Fruit fly (Drosophila melanogaster) whole organism, embryonic: ENCODE results near the gene CG5180.

Source experiments
- ATbp ChIP-seq: fragments of 200-800 bp; sonication (Bioruptor generic); optimal IDR thresholded peaks from 2 replicates; lab custom pipeline; 2017; ENCODE audit warnings: missing biosample characterization, mild to moderate bottlenecking, missing genetic modification characterization, missing genetic modification reagents
- Bdp1 ChIP-seq: fragments of 200-800 bp; sonication (Bioruptor generic); optimal IDR thresholded peaks from 3 replicates; lab custom pipeline; 2016; ENCODE audit warnings: missing biosample characterization, missing genetic modification characterization
- Bgb ChIP-seq: fragments of 200-800 bp; sonication (Bioruptor generic); IDR thresholded peaks from 2 replicates; pipeline ENCODE4 v1.3.6; 2022; ENCODE audit warnings: missing biosample characterization, missing genetic modification characterization; ENCODE audit not compliant: partially characterized antibody
- C15 ChIP-seq: fragments of 200-800 bp; sonication (Bioruptor generic); IDR thresholded peaks from 3 replicates; pipeline ENCODE4 v1.3.6; 2022; ENCODE audit warnings: missing biosample characterization, missing genetic modification characterization
- CG10274 ChIP-seq: fragments of 200-800 bp; sonication (Bioruptor generic); optimal IDR thresholded peaks from 3 replicates; lab custom pipeline; 2017; ENCODE audit warnings: missing biosample characterization, mild to moderate bottlenecking, missing genetic modification characterization
- CG11085 ChIP-seq: fragments of 200-800 bp; sonication (Bioruptor generic); IDR thresholded peaks from 2 replicates; pipeline ENCODE4 v1.3.6; 2022; ENCODE audit warnings: missing biosample characterization, missing genetic modification characterization
- CG12155 ChIP-seq: fragments of 200-800 bp; sonication (Bioruptor generic); optimal IDR thresholded peaks from 3 replicates; lab custom pipeline; 2016; ENCODE audit warnings: missing biosample characterization, missing genetic modification characterization
- CG12659 ChIP-seq: fragments of 200-800 bp; sonication (Bioruptor generic); optimal IDR thresholded peaks from 3 replicates; lab custom pipeline; 2017; ENCODE audit warnings: mild to moderate bottlenecking, missing biosample characterization, missing genetic modification reagents, missing genetic modification characterization
- CG14441 ChIP-seq: fragments of 200-800 bp; sonication (Bioruptor generic); IDR thresholded peaks from 2 replicates; pipeline ENCODE4 v1.3.6; 2022; ENCODE audit warnings: missing biosample characterization, missing genetic modification characterization
- CG15269 ChIP-seq: fragments of 200-800 bp; sonication (Bioruptor generic); optimal IDR thresholded peaks from 2 replicates; lab custom pipeline; 2018; ENCODE audit warnings: missing biosample characterization, mild to moderate bottlenecking, missing genetic modification characterization, moderate library complexity
- CG17359 ChIP-seq: fragments of 200-800 bp; sonication (Bioruptor generic); optimal IDR thresholded peaks from 3 replicates; lab custom pipeline; 2018; ENCODE audit warnings: missing biosample characterization, mild to moderate bottlenecking, missing genetic modification characterization, moderate library complexity
- CG2116 ChIP-seq: fragments of 200-800 bp; sonication (Bioruptor generic); optimal IDR thresholded peaks from 3 replicates; lab custom pipeline; 2018; ENCODE audit warnings: missing biosample characterization, mild to moderate bottlenecking, missing genetic modification characterization
- CG3995 ChIP-seq: fragments of 200-800 bp; sonication (Bioruptor generic); optimal IDR thresholded peaks from 3 replicates; lab custom pipeline; 2016; ENCODE audit warnings: missing biosample characterization, missing genetic modification characterization
- CG5245 ChIP-seq: fragments of 200-800 bp; sonication (Bioruptor generic); optimal IDR thresholded peaks from 3 replicates; lab custom pipeline; 2016; ENCODE audit warnings: missing biosample characterization, missing genetic modification characterization
- CG5953 ChIP-seq: fragments of 200-800 bp; sonication (Bioruptor generic); IDR thresholded peaks from 2 replicates; pipeline ENCODE4 v1.3.6; 2022; ENCODE audit warnings: missing biosample characterization, missing genetic modification characterization
- CG6689 ChIP-seq: fragments of 200-800 bp; sonication (Bioruptor generic); IDR thresholded peaks from 2 replicates; pipeline ENCODE4 v1.3.6; 2022; ENCODE audit warnings: missing biosample characterization, missing genetic modification characterization
- CG7357 ChIP-seq: fragments of 200-800 bp; sonication (Bioruptor generic); IDR thresholded peaks from 3 replicates; pipeline ENCODE4 v1.3.6; 2022; ENCODE audit warnings: missing biosample characterization, missing genetic modification characterization
- CG7556 ChIP-seq: fragments of 200-800 bp; sonication (Bioruptor generic); optimal IDR thresholded peaks from 2 replicates; lab custom pipeline; 2017; ENCODE audit warnings: missing biosample characterization, mild to moderate bottlenecking, missing genetic modification characterization
- CG8765 ChIP-seq: fragments of 200-800 bp; sonication (Bioruptor generic); IDR thresholded peaks from 2 replicates; pipeline ENCODE4 v1.3.6; 2022; ENCODE audit warnings: missing biosample characterization, missing genetic modification characterization
- CG9817 ChIP-seq: fragments of 200-800 bp; sonication (Bioruptor generic); optimal IDR thresholded peaks from 2 replicates; lab custom pipeline; 2018; ENCODE audit warnings: missing biosample characterization, mild to moderate bottlenecking, missing genetic modification characterization, moderate library complexity
- CG9876 ChIP-seq: fragments of 200-800 bp; sonication (Bioruptor generic); optimal IDR thresholded peaks from 2 replicates; lab custom pipeline; 2016; ENCODE audit warnings: missing biosample characterization, missing genetic modification characterization
- CTCF ChIP-seq: fragments of 200-800 bp; sonication (Bioruptor generic); optimal IDR thresholded peaks from 2 replicates; lab custom pipeline; 2017; ENCODE audit warnings: missing biosample characterization, mild to moderate bottlenecking, missing genetic modification characterization, moderate library complexity
- CkIIα-i1 ChIP-seq: fragments of 200-800 bp; sonication (Bioruptor generic); IDR thresholded peaks from 2 replicates; pipeline ENCODE4 v1.3.6; 2022; ENCODE audit warnings: missing biosample characterization, missing genetic modification characterization
- Dp ChIP-seq: fragments of 200-800 bp; sonication (Bioruptor generic); optimal IDR thresholded peaks from 2 replicates; lab custom pipeline; 2018; ENCODE audit warnings: missing biosample characterization, mild to moderate bottlenecking, missing genetic modification characterization, moderate library complexity
- Dref ChIP-seq: fragments of 200-800 bp; sonication (Bioruptor generic); IDR thresholded peaks from 2 replicates; pipeline ENCODE4 v1.3.6; 2022; ENCODE audit warnings: missing biosample characterization, missing genetic modification characterization
- Gug ChIP-seq: fragments of 200-800 bp; sonication (Bioruptor generic); IDR thresholded peaks from 4 replicates; pipeline ENCODE4 v1.3.6; 2022; ENCODE audit warnings: missing biosample characterization, missing genetic modification characterization
- Mrtf ChIP-seq: fragments of 200-800 bp; sonication (Bioruptor generic); IDR thresholded peaks from 3 replicates; pipeline ENCODE4 v1.3.6; 2022; ENCODE audit warnings: missing biosample characterization, missing genetic modification characterization
- Myb ChIP-seq: fragments of 200-800 bp; sonication (Bioruptor generic); optimal IDR thresholded peaks from 2 replicates; lab custom pipeline; 2016; ENCODE audit warnings: missing biosample characterization, missing genetic modification characterization
- Sox100B ChIP-seq: fragments of 200-800 bp; sonication (Bioruptor generic); optimal IDR thresholded peaks from 3 replicates; lab custom pipeline; 2018; ENCODE audit warnings: missing biosample characterization, mild to moderate bottlenecking, missing genetic modification characterization
- Taf1 ChIP-seq: fragments of 200-800 bp; sonication (Bioruptor generic); IDR thresholded peaks from 2 replicates; pipeline ENCODE4 v1.3.6; 2022; ENCODE audit warnings: missing biosample characterization, missing genetic modification characterization
- al ChIP-seq: fragments of 200-800 bp; sonication (Bioruptor generic); IDR thresholded peaks from 2 replicates; pipeline ENCODE4 v1.3.6; 2022; ENCODE audit warnings: missing biosample characterization, missing genetic modification characterization
- ara ChIP-seq: fragments of 200-800 bp; sonication (Bioruptor generic); IDR thresholded peaks from 2 replicates; pipeline ENCODE4 v1.3.6; 2022; ENCODE audit warnings: missing biosample characterization, missing genetic modification characterization
- br ChIP-seq: fragments of >200 bp; optimal IDR thresholded peaks from 2 replicates; lab custom pipeline; 2017
- bsh ChIP-seq, 2 experiments: fragments of 200-800 bp; sonication (Bioruptor generic); optimal IDR thresholded peaks; 2 replicates each; lab custom pipeline; 2017 to 2018; ENCODE audit warnings: mild to moderate bottlenecking in 2 of 2, missing biosample characterization in 2 of 2, missing genetic modification characterization in 2 of 2, moderate library complexity in 1 of 2
- cg ChIP-seq: fragments of 200-800 bp; sonication (Bioruptor generic); optimal IDR thresholded peaks from 3 replicates; lab custom pipeline; 2019; ENCODE audit warnings: missing biosample characterization, mild to moderate bottlenecking, missing genetic modification characterization, moderate library complexity
- disco-r ChIP-seq: fragments of 200-800 bp; sonication (Bioruptor generic); optimal IDR thresholded peaks from 2 replicates; lab custom pipeline; 2016; ENCODE audit warnings: missing biosample characterization, missing genetic modification characterization
- dysf ChIP-seq: fragments of 200-800 bp; sonication (Bioruptor generic); IDR thresholded peaks from 3 replicates; pipeline ENCODE4 v1.3.6; 2022; ENCODE audit warnings: missing biosample characterization, missing genetic modification characterization
- ems ChIP-seq: fragments of 200-800 bp; sonication (Bioruptor generic); optimal IDR thresholded peaks from 3 replicates; lab custom pipeline; 2016; ENCODE audit warnings: missing biosample characterization, missing genetic modification characterization
- ewg ChIP-seq: fragments of 200-800 bp; sonication (Bioruptor generic); optimal IDR thresholded peaks from 3 replicates; lab custom pipeline; 2017; ENCODE audit warnings: mild to moderate bottlenecking, missing biosample characterization, missing genetic modification reagents, missing genetic modification characterization
- hth ChIP-seq: fragments of >200 bp; optimal IDR thresholded peaks from 2 replicates; lab custom pipeline; 2017; ENCODE audit warnings: inconsistent platforms
- insv ChIP-seq, 2 experiments: fragments of 200-800 bp; sonication (Bioruptor generic); optimal IDR thresholded peaks; 3 replicates each; lab custom pipeline; 2016 to 2018; ENCODE audit warnings: missing biosample characterization in 2 of 2, missing genetic modification characterization in 2 of 2
- lab ChIP-seq: fragments of 200-800 bp; sonication (Bioruptor generic); optimal IDR thresholded peaks from 3 replicates; lab custom pipeline; 2017; ENCODE audit warnings: missing biosample characterization, missing genetic modification characterization, mild to moderate bottlenecking, moderate library complexity, missing genetic modification reagents
- lilli ChIP-seq: fragments of 200-800 bp; sonication (Bioruptor generic); optimal IDR thresholded peaks from 3 replicates; lab custom pipeline; 2016; ENCODE audit warnings: missing biosample characterization, missing genetic modification characterization
- mirr ChIP-seq: fragments of 200-800 bp; sonication (Bioruptor generic); optimal IDR thresholded peaks from 3 replicates; lab custom pipeline; 2018; ENCODE audit warnings: missing biosample characterization, mild to moderate bottlenecking, missing genetic modification characterization
- nom ChIP-seq: fragments of 200-800 bp; sonication (Bioruptor generic); optimal IDR thresholded peaks from 2 replicates; lab custom pipeline; 2017; ENCODE audit warnings: missing biosample characterization, missing genetic modification characterization, mild to moderate bottlenecking, moderate library complexity, missing genetic modification reagents
- pan ChIP-seq, 4 experiments: fragments of >200 bp in 3 of 4; fragments of 200-800 bp in 1 of 4; sonication (Bioruptor generic) in 1 of 4; optimal IDR thresholded peaks in 3 of 4; IDR thresholded peaks in 1 of 4; 2 replicates each; pipeline versions ENCODE4 v1.3.6 to Lab custom; 2017 to 2022; ENCODE audit warnings: missing biosample characterization in 2 of 4, missing genetic modification characterization in 2 of 4, mixed read lengths in 1 of 4
- rib ChIP-seq: fragments of 200-800 bp; sonication (Bioruptor generic); IDR thresholded peaks from 2 replicates; pipeline ENCODE4 v1.3.6; 2022; ENCODE audit warnings: missing biosample characterization, missing genetic modification characterization
- trem ChIP-seq: fragments of 200-800 bp; optimal IDR thresholded peaks from 3 replicates; lab custom pipeline; 2019; ENCODE audit warnings: missing biosample characterization, mild to moderate bottlenecking, missing genetic modification characterization, moderate library complexity
- unc-4 ChIP-seq: fragments of 200-800 bp; sonication (Bioruptor generic); IDR thresholded peaks from 2 replicates; pipeline ENCODE4 v1.3.6; 2022; ENCODE audit warnings: missing biosample characterization, missing genetic modification characterization; ENCODE audit not compliant: partially characterized antibody
- vnd ChIP-seq: fragments of 200-800 bp; sonication (Bioruptor generic); IDR thresholded peaks from 3 replicates; pipeline ENCODE4 v1.3.6; 2022; ENCODE audit warnings: missing biosample characterization, missing genetic modification characterization; ENCODE audit not compliant: partially characterized antibody
- vvl ChIP-seq: fragments of 200-800 bp; sonication (Bioruptor generic); IDR thresholded peaks from 2 replicates; pipeline ENCODE4 v1.3.6; 2022; ENCODE audit warnings: missing biosample characterization, missing genetic modification characterization
- zfh2 ChIP-seq: fragments of 200-800 bp; sonication (Bioruptor generic); optimal IDR thresholded peaks from 2 replicates; lab custom pipeline; 2016; ENCODE audit warnings: missing biosample characterization, missing genetic modification characterization

CG5180 gene

DNA sequence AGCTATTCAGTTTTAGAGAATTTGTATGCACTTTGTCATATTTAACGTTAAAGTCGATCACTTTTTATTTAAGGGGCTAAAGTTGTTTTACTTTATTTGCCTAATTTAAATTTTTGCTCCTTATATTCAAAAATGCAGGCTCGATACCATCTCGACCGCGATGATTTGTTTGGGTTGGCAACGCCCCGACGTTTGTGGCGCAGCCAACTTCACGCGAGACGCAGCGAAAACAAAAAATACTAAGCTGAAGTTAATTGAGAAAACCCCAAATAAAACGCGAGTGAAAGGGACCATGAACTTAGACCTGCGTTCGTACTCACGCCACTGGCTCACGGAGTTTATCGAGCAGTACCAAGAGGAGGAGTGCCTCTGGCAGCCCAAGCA lies 368 bp downstream of the CG5180 start (continued):
- TF ChIP-seq ara (GFP tag; lab: Robert Waterston, UW), result no peak
- TF ChIP-seq Mrtf (GFP tag; lab: Robert Waterston, UW), result no peak
- TF ChIP-seq ems, result no peak
- TF ChIP-seq CG7556 (GFP tag; lab: Kevin White, UChicago), result peak; percentile 17
- TF ChIP-seq pan (optimal IDR thresholded peaks at IDR 0.05; lab: Kevin White, UChicago), result no peak
- TF ChIP-seq pan (GFP tag; optimal IDR thresholded peaks at IDR 0.05 in 1 of 2, IDR thresholded peaks at IDR 0.05 in 1 of 2), result no peak
- no peak for TF ChIP-seq br (lab: Kevin White, UChicago)
- TF ChIP-seq CG8765 (GFP tag; lab: Robert Waterston, UW), result peak; percentile 17; the same call in 1 of the 2 replicates
- no peak for TF ChIP-seq Bdp1 (GFP tag; lab: Kevin White, UChicago)
- TF ChIP-seq disco-r (GFP tag; lab: Kevin White, UChicago), result no peak
- peak; percentile 19 for TF ChIP-seq Sox100B (GFP tag; lab: Kevin White, UChicago)
- peak; percentile 23; the same call in 1 of the 3 replicates for TF ChIP-seq vnd (GFP tag; lab: Robert Waterston, UW)
- TF ChIP-seq Dref (GFP tag; lab: Robert Waterston, UW), result peak; percentile 53
- no peak for TF ChIP-seq ATbp
- TF ChIP-seq CG5953 (GFP tag; lab: Robert Waterston, UW), result 0 out of 2 replicates have a peak, but pooled peaks have one; percentile 22
- peak; percentile 3 for TF ChIP-seq CG2116
- TF ChIP-seq CG11085, result 0 out of 2 replicates have a peak, but pooled peaks have one; percentile 8
- TF ChIP-seq CG12659 (GFP tag; lab: Kevin White, UChicago), result no peak
- no peak for TF ChIP-seq lab (GFP tag; lab: Kevin White, UChicago)
- no peak for TF ChIP-seq Myb
- no peak for TF ChIP-seq bsh (GFP tag; optimal IDR thresholded peaks at IDR 0.05; lab: Kevin White, UChicago)
- no peak for TF ChIP-seq cg (GFP tag; lab: Kevin White, UChicago)
- no peak for TF ChIP-seq Taf1
- peak; percentile 75 for TF ChIP-seq Bgb (GFP tag; lab: Robert Waterston, UW)
- TF ChIP-seq CG9876, result no peak
- TF ChIP-seq CG9817 (tag; lab: Kevin White, UChicago), result no peak
- no peak for TF ChIP-seq CG15269 (tag; lab: Kevin White, UChicago)
- TF ChIP-seq vvl (GFP tag; lab: Robert Waterston, UW), result peak; percentile 35; the same call in 1 of the 2 replicates
- no peak for TF ChIP-seq CkIIα-i1 (GFP tag; lab: Robert Waterston, UW)
- no peak for TF ChIP-seq rib (GFP tag; lab: Robert Waterston, UW)
- peak; percentile 78 for TF ChIP-seq Dp
- TF ChIP-seq insv (GFP tag; optimal IDR thresholded peaks at IDR 0.05; lab: Kevin White, UChicago), result no peak
- no peak for TF ChIP-seq ewg (GFP tag; lab: Kevin White, UChicago)
- peak; percentile 24; the same call in 1 of the 2 replicates for TF ChIP-seq CG14441 (GFP tag; lab: Robert Waterston, UW)
- no peak for TF ChIP-seq CTCF (GFP tag; lab: Kevin White, UChicago)
- TF ChIP-seq al, result no peak
- peak; percentile 7 for TF ChIP-seq zfh2 (GFP tag; lab: Kevin White, UChicago)
- TF ChIP-seq hth (lab: Kevin White, UChicago), result no peak
- no peak for TF ChIP-seq CG17359
- TF ChIP-seq CG5245, result no peak
- TF ChIP-seq C15 (GFP tag; lab: Robert Waterston, UW), result no peak
- TF ChIP-seq CG6689 (GFP tag; lab: Robert Waterston, UW), result no peak
- no peak for TF ChIP-seq trem
- no peak for TF ChIP-seq nom (GFP tag; lab: Kevin White, UChicago)
- no peak for TF ChIP-seq lilli (GFP tag; lab: Kevin White, UChicago)
- no peak for TF ChIP-seq CG10274 (GFP tag; lab: Kevin White, UChicago)
- no peak for TF ChIP-seq CG3995 (GFP tag; lab: Kevin White, UChicago)
- no peak for TF ChIP-seq CG7357
- TF ChIP-seq dysf, result no peak
- peak; percentile 21; the same call in 1 of the 4 replicates for TF ChIP-seq Gug
- TF ChIP-seq CG12155 (GFP tag; lab: Kevin White, UChicago), result no peak
- TF ChIP-seq mirr, result no peak
- TF ChIP-seq unc-4, result peak; percentile 61
